Fruit fly (Drosophila melanogaster) whole organism, embryonic: ENCODE measurements around the gene CG15044.
A peak's percentile ranks its signal among the peaks of the same experiment; 100 is the strongest.

Experiments used
- Abd-B ChIP-seq: fragments of 200-800 bp; sonication (Bioruptor generic); optimal IDR thresholded peaks from 2 replicates; lab custom pipeline; 2018; ENCODE audit warnings: missing biosample characterization, mild to moderate bottlenecking, missing genetic modification characterization, moderate library complexity
- Antp ChIP-seq: fragments of 200-800 bp; sonication (Bioruptor generic); optimal IDR thresholded peaks from 3 replicates; lab custom pipeline; 2016; ENCODE audit warnings: missing biosample characterization, missing genetic modification characterization
- BEAF-32 ChIP-seq: fragments of 200-800 bp; sonication (Bioruptor generic); optimal IDR thresholded peaks from 3 replicates; lab custom pipeline; 2017; ENCODE audit warnings: missing biosample characterization, missing genetic modification characterization, mild to moderate bottlenecking, moderate library complexity, missing genetic modification reagents
- CG10209 ChIP-seq: fragments of 200-800 bp; sonication (Bioruptor generic); optimal IDR thresholded peaks from 3 replicates; lab custom pipeline; 2017; ENCODE audit warnings: missing biosample characterization, mild to moderate bottlenecking, missing genetic modification characterization, missing genetic modification reagents
- CG10565 ChIP-seq: fragments of 200-800 bp; sonication (Bioruptor generic); optimal IDR thresholded peaks from 3 replicates; lab custom pipeline; 2016; ENCODE audit warnings: missing biosample characterization, mild to moderate bottlenecking, missing genetic modification characterization
- CG10654 ChIP-seq: fragments of 200-800 bp; sonication (Bioruptor generic); optimal IDR thresholded peaks from 2 replicates; lab custom pipeline; 2016; ENCODE audit warnings: missing biosample characterization, missing genetic modification characterization
- CG12769 ChIP-seq: fragments of 200-800 bp; sonication (Bioruptor generic); optimal IDR thresholded peaks from 2 replicates; lab custom pipeline; 2019; ENCODE audit warnings: missing biosample characterization, mild to moderate bottlenecking, missing genetic modification characterization, moderate library complexity
- CG13287 ChIP-seq: fragments of 200-800 bp; sonication (Bioruptor generic); IDR thresholded peaks from 2 replicates; pipeline ENCODE4 v1.3.6; 2022; ENCODE audit warnings: missing biosample characterization, missing genetic modification characterization; ENCODE audit not compliant: partially characterized antibody
- CG17186 ChIP-seq: fragments of 200-800 bp; sonication (Bioruptor generic); optimal IDR thresholded peaks from 3 replicates; lab custom pipeline; 2017; ENCODE audit warnings: missing biosample characterization, missing genetic modification reagents, missing genetic modification characterization
- CG18262 ChIP-seq: fragments of 200-800 bp; optimal IDR thresholded peaks from 3 replicates; lab custom pipeline; 2019; ENCODE audit warnings: missing biosample characterization, mild to moderate bottlenecking, missing genetic modification characterization, moderate library complexity
- CG18476 ChIP-seq: fragments of 200-800 bp; sonication (Bioruptor generic); optimal IDR thresholded peaks from 2 replicates; lab custom pipeline; 2016; ENCODE audit warnings: missing biosample characterization, mild to moderate bottlenecking, missing genetic modification characterization
- CG30403 ChIP-seq: fragments of 200-800 bp; sonication (Bioruptor generic); optimal IDR thresholded peaks from 3 replicates; lab custom pipeline; 2016; ENCODE audit warnings: missing biosample characterization, missing genetic modification characterization
- CG30431 ChIP-seq: fragments of 200-800 bp; sonication (Bioruptor generic); optimal IDR thresholded peaks from 2 replicates; lab custom pipeline; 2017; ENCODE audit warnings: missing biosample characterization, missing genetic modification characterization
- CG4360 ChIP-seq: fragments of 200-800 bp; sonication (Bioruptor generic); IDR thresholded peaks from 2 replicates; pipeline ENCODE4 v1.3.6; 2022; ENCODE audit warnings: missing biosample characterization, missing genetic modification characterization
- CG43689 ChIP-seq: fragments of 200-800 bp; sonication (Bioruptor generic); IDR thresholded peaks from 2 replicates; pipeline ENCODE4 v1.3.6; 2022; ENCODE audit warnings: missing biosample characterization, missing genetic modification characterization
- CG6175 ChIP-seq: fragments of 200-800 bp; sonication (Bioruptor generic); IDR thresholded peaks from 3 replicates; pipeline ENCODE4 v1.3.6; 2022; ENCODE audit warnings: missing biosample characterization, missing genetic modification characterization
- CG6813 ChIP-seq: fragments of 200-800 bp; sonication (Bioruptor generic); optimal IDR thresholded peaks from 2 replicates; lab custom pipeline; 2017; ENCODE audit warnings: missing biosample characterization, missing genetic modification characterization, mild to moderate bottlenecking, moderate library complexity, missing genetic modification reagents
- CG8290 ChIP-seq, 3 experiments: fragments of 200-800 bp; sonication (Bioruptor generic); optimal IDR thresholded peaks; 2 replicates each; lab custom pipeline; 2016 to 2019; ENCODE audit warnings: missing biosample characterization in 3 of 3, missing genetic modification characterization in 3 of 3, mild to moderate bottlenecking in 2 of 3, moderate library complexity in 1 of 3
- CG8944 ChIP-seq: fragments of 200-800 bp; sonication (Bioruptor generic); optimal IDR thresholded peaks from 3 replicates; lab custom pipeline; 2016; ENCODE audit warnings: missing biosample characterization, missing genetic modification characterization
- Deaf1 ChIP-seq: fragments of 200-800 bp; optimal IDR thresholded peaks from 3 replicates; lab custom pipeline; 2019; ENCODE audit warnings: missing biosample characterization, mild to moderate bottlenecking, missing genetic modification characterization, moderate library complexity
- Dref ChIP-seq: fragments of 200-800 bp; sonication (Bioruptor generic); IDR thresholded peaks from 2 replicates; pipeline ENCODE4 v1.3.6; 2022; ENCODE audit warnings: missing biosample characterization, missing genetic modification characterization
- Fer3 ChIP-seq: fragments of 200-800 bp; sonication (Bioruptor generic); optimal IDR thresholded peaks from 2 replicates; lab custom pipeline; 2018; ENCODE audit warnings: missing biosample characterization, mild to moderate bottlenecking, missing genetic modification characterization, moderate library complexity
- Gsc ChIP-seq: fragments of 200-800 bp; sonication (Bioruptor generic); IDR thresholded peaks from 2 replicates; pipeline ENCODE4 v1.3.6; 2022; ENCODE audit warnings: missing biosample characterization, missing genetic modification characterization
- Hr3 ChIP-seq: fragments of 200-800 bp; sonication (Bioruptor generic); optimal IDR thresholded peaks from 3 replicates; lab custom pipeline; 2016; ENCODE audit warnings: missing biosample characterization, missing genetic modification characterization
- Jarid2 ChIP-seq: fragments of 200-800 bp; sonication (Bioruptor generic); optimal IDR thresholded peaks from 3 replicates; lab custom pipeline; 2017; ENCODE audit warnings: mild to moderate bottlenecking, missing biosample characterization, missing genetic modification reagents, missing genetic modification characterization
- Lim3 ChIP-seq: fragments of 200-800 bp; sonication (Bioruptor generic); IDR thresholded peaks from 2 replicates; pipeline ENCODE4 v1.3.6; 2022; ENCODE audit warnings: missing biosample characterization, missing genetic modification characterization
- MBD-R2 ChIP-seq: fragments of 200-800 bp; sonication (Bioruptor generic); IDR thresholded peaks from 2 replicates; pipeline ENCODE4 v1.3.6; 2022; ENCODE audit warnings: missing biosample characterization, missing genetic modification characterization
- Meics ChIP-seq: fragments of 200-800 bp; sonication (Bioruptor generic); optimal IDR thresholded peaks from 2 replicates; lab custom pipeline; 2017; ENCODE audit warnings: missing biosample characterization, mild to moderate bottlenecking, missing genetic modification characterization
- Oli ChIP-seq: fragments of 200-800 bp; sonication (Bioruptor generic); optimal IDR thresholded peaks from 2 replicates; lab custom pipeline; 2018; ENCODE audit warnings: missing biosample characterization, mild to moderate bottlenecking, missing genetic modification characterization, moderate library complexity
- Rfx ChIP-seq: fragments of 200-800 bp; sonication (Bioruptor generic); IDR thresholded peaks from 2 replicates; pipeline ENCODE4 v1.3.6; 2022; ENCODE audit warnings: missing biosample characterization, missing genetic modification characterization
- Six4 ChIP-seq: fragments of 200-800 bp; sonication (Bioruptor generic); optimal IDR thresholded peaks from 2 replicates; lab custom pipeline; 2016; ENCODE audit warnings: missing biosample characterization, missing genetic modification characterization
- Tbp ChIP-seq: fragments of >200 bp; optimal IDR thresholded peaks from 2 replicates; lab custom pipeline; 2018; ENCODE audit warnings: missing biosample characterization, missing genetic modification characterization
- Trl ChIP-seq, 3 experiments: fragments of >200 bp in 2 of 3; fragments of 200-800 bp in 1 of 3; sonication (Bioruptor generic) in 1 of 3; optimal IDR thresholded peaks; 2 replicates in 1 of 3; 3 replicates in 2 of 3; lab custom pipeline; 2016 to 2017; ENCODE audit warnings: missing biosample characterization in 1 of 3, missing genetic modification characterization in 1 of 3
- bigmax ChIP-seq: fragments of 200-800 bp; sonication (Bioruptor generic); optimal IDR thresholded peaks from 2 replicates; lab custom pipeline; 2018; ENCODE audit warnings: missing biosample characterization, mild to moderate bottlenecking, missing genetic modification characterization
- bsh ChIP-seq, 2 experiments: fragments of 200-800 bp; sonication (Bioruptor generic); optimal IDR thresholded peaks; 2 replicates each; lab custom pipeline; 2017 to 2018; ENCODE audit warnings: mild to moderate bottlenecking in 2 of 2, missing biosample characterization in 2 of 2, missing genetic modification characterization in 2 of 2, moderate library complexity in 1 of 2
- cad ChIP-seq: fragments of >200 bp; optimal IDR thresholded peaks from 2 replicates; lab custom pipeline; 2017; ENCODE audit warnings: missing biosample characterization, missing genetic modification characterization
- chm ChIP-seq: fragments of 200-800 bp; sonication (Bioruptor generic); IDR thresholded peaks from 2 replicates; pipeline ENCODE4 v1.3.6; 2022; ENCODE audit warnings: missing biosample characterization, missing genetic modification characterization
- crp ChIP-seq, 2 experiments: fragments of 200-800 bp; sonication (Bioruptor generic); optimal IDR thresholded peaks; 2 replicates in 1 of 2; 3 replicates in 1 of 2; lab custom pipeline; 2017; ENCODE audit warnings: missing biosample characterization in 2 of 2, missing genetic modification characterization in 2 of 2, mild to moderate bottlenecking in 1 of 2, moderate library complexity in 1 of 2
- esg ChIP-seq: fragments of 200-800 bp; sonication (Bioruptor generic); conservative IDR thresholded peaks from 2 replicates; pipeline ENCODE4 v1.3.6; 2022; ENCODE audit warnings: missing biosample characterization, missing genetic modification characterization
- ftz-f1 ChIP-seq: fragments of 200-800 bp; sonication (Bioruptor generic); optimal IDR thresholded peaks from 2 replicates; lab custom pipeline; 2016; ENCODE audit warnings: missing biosample characterization, missing genetic modification characterization
- gt ChIP-seq: fragments of 200-800 bp; sonication (Bioruptor generic); IDR thresholded peaks from 2 replicates; pipeline ENCODE4 v1.3.6; 2022; ENCODE audit warnings: missing biosample characterization, missing genetic modification characterization
- ham ChIP-seq: fragments of 200-800 bp; sonication (Bioruptor generic); IDR thresholded peaks from 2 replicates; pipeline ENCODE4 v1.3.6; 2022; ENCODE audit warnings: missing biosample characterization, missing genetic modification characterization
- lola ChIP-seq, 3 experiments: fragments of >200 bp in 2 of 3; fragments of 200-800 bp in 1 of 3; sonication (Bioruptor generic) in 1 of 3; optimal IDR thresholded peaks; 2 replicates each; lab custom pipeline; 2017 to 2019; ENCODE audit warnings: missing biosample characterization in 3 of 3, missing genetic modification characterization in 3 of 3, mild to moderate bottlenecking in 1 of 3, moderate library complexity in 1 of 3
- otp ChIP-seq: fragments of 200-800 bp; sonication (Bioruptor generic); IDR thresholded peaks from 3 replicates; pipeline ENCODE4, ENCODE4 v1.3.6; 2022; ENCODE audit warnings: missing biosample characterization, missing genetic modification characterization
- ranshi ChIP-seq: fragments of 200-800 bp; sonication (Bioruptor generic); IDR thresholded peaks from 2 replicates; pipeline ENCODE4 v1.3.6; 2022; ENCODE audit warnings: missing biosample characterization, missing genetic modification characterization
- sug ChIP-seq: fragments of 200-800 bp; optimal IDR thresholded peaks from 2 replicates; lab custom pipeline; 2019; ENCODE audit warnings: missing biosample characterization, mild to moderate bottlenecking, missing genetic modification characterization, moderate library complexity
- tgo ChIP-seq: fragments of 200-800 bp; sonication (Bioruptor generic); IDR thresholded peaks from 3 replicates; pipeline ENCODE4 v1.3.6; 2022; ENCODE audit warnings: missing biosample characterization, missing genetic modification characterization
- tio ChIP-seq: fragments of 200-800 bp; sonication (Bioruptor generic); optimal IDR thresholded peaks from 2 replicates; lab custom pipeline; 2017; ENCODE audit warnings: missing biosample characterization, missing genetic modification characterization, inconsistent platforms
- yki ChIP-seq: fragments of >200 bp; optimal IDR thresholded peaks from 3 replicates; lab custom pipeline; 2018

Gene CG15044

dm6 chrX:18515988-18516541 lies 24.3 kb upstream of the CG15044 start (continued):
- peak; percentile 53 for TF ChIP-seq Rfx
- peak; percentile 9 for TF ChIP-seq CG10209
- TF ChIP-seq bigmax (GFP tag; lab: Kevin White, UChicago): no peak
- no peak for TF ChIP-seq chm (GFP tag; lab: Robert Waterston, UW)
- peak; percentile 13 for TF ChIP-seq CG12769 (tag; lab: Kevin White, UChicago)
- peak; percentile 24; the same call in 1 of the 2 replicates for TF ChIP-seq MBD-R2 (GFP tag; lab: Robert Waterston, UW)
- no peak for TF ChIP-seq BEAF-32 (GFP tag; lab: Kevin White, UChicago)
- no peak for TF ChIP-seq Abd-B
- no peak for TF ChIP-seq Meics
- no peak for TF ChIP-seq CG43689 (GFP tag; lab: Robert Waterston, UW)
- TF ChIP-seq lola (GFP tag; optimal IDR thresholded peaks at IDR 0.05; lab: Kevin White, UChicago): peak in 1 of 3 experiments; percentile 19
- TF ChIP-seq ham (GFP tag; lab: Robert Waterston, UW): no peak
- no peak for TF ChIP-seq CG8944 (GFP tag; lab: Kevin White, UChicago)
- TF ChIP-seq Gsc: no peak
- TF ChIP-seq sug (tag; lab: Kevin White, UChicago): peak; percentile 46
- no peak for TF ChIP-seq Fer3 (tag; lab: Kevin White, UChicago)
- TF ChIP-seq tio (GFP tag; lab: Kevin White, UChicago): peak; percentile 3
- TF ChIP-seq CG13287 (GFP tag; lab: Robert Waterston, UW): no peak
- TF ChIP-seq Lim3: no peak
- TF ChIP-seq Tbp (GFP tag; lab: Kevin White, UChicago): no peak
- TF ChIP-seq Antp: no peak
- TF ChIP-seq Dref: no peak
- no peak for TF ChIP-seq otp (GFP tag; lab: Robert Waterston, UW)
- peak; percentile 22 for TF ChIP-seq Deaf1
- TF ChIP-seq Jarid2 (GFP tag; lab: Kevin White, UChicago): no peak
- TF ChIP-seq Hr3 (GFP tag; lab: Kevin White, UChicago): no peak
- 0 out of 2 replicates have a peak, but pooled peaks have one; percentile 7 for TF ChIP-seq esg (GFP tag; lab: Robert Waterston, UW)
- TF ChIP-seq CG6175 (GFP tag; lab: Robert Waterston, UW): peak; percentile 21; the same call in 1 of the 3 replicates

dm6 chrX:18515205-18515921 lies 23.6 kb upstream of the CG15044 start, which contains the start of the genes Bx and HisRS:
Gene Bx, plus strand, starts transcription at chrX:18515428.
Gene HisRS, plus strand, starts transcription at chrX:18515428.
- TF ChIP-seq Trl (optimal IDR thresholded peaks at IDR 0.05; lab: Kevin White, UChicago) (no peak), Trl (GFP tag; optimal IDR thresholded peaks at IDR 0.05; lab: Kevin White, UChicago) (no peak), ftz-f1 (GFP tag; lab: Kevin White, UChicago) (peak; percentile 38), bsh (GFP tag; optimal IDR thresholded peaks at IDR 0.05; lab: Kevin White, UChicago) (no peak), CG10565 (GFP tag; lab: Kevin White, UChicago) (no peak), CG18262 (tag; lab: Kevin White, UChicago) (no peak), tgo (GFP tag; lab: Robert Waterston, UW) (no peak), Six4 (no peak), ranshi (GFP tag; lab: Robert Waterston, UW) (no peak), CG4360 (GFP tag; lab: Robert Waterston, UW) (no peak), CG30403 (no peak), CG17186 (GFP tag; lab: Kevin White, UChicago) (peak; percentile 70), Oli (no peak), CG18476 (GFP tag; lab: Kevin White, UChicago) (no peak), CG10654 (no peak), CG8290 (GFP tag; optimal IDR thresholded peaks at IDR 0.05; lab: Kevin White, UChicago) (no peak), CG8290 (tag; optimal IDR thresholded peaks at IDR 0.05; lab: Kevin White, UChicago) (peak in 1 of 2 experiments; percentile 61), CG30431 (GFP tag; lab: Kevin White, UChicago) (no peak), CG6813 (GFP tag; lab: Kevin White, UChicago) (no peak), yki (no peak), crp (GFP tag; optimal IDR thresholded peaks at IDR 0.05; lab: Kevin White, UChicago) (peak in 1 of 2 experiments; percentile 51), gt (GFP tag; lab: Robert Waterston, UW) (no peak), cad (GFP tag; lab: Kevin White, UChicago) (no peak)
